Worm (Caenorhabditis elegans) whole organism, L3 larva: ENCODE measurements around the gene F02E8.4.
A peak's percentile ranks its signal among the peaks of the same experiment; 100 is the strongest.

Experiments used
- ZK546.5 ChIP-seq: sonication (generic microtip); optimal IDR thresholded peaks from 2 replicates; lab custom pipeline; 2017; ENCODE audit warnings: missing biosample characterization, missing genetic modification characterization
- ceh-28 ChIP-seq: fragments of 150-350 bp; optimal IDR thresholded peaks from 2 replicates; lab custom pipeline; 2014; ENCODE audit warnings: missing biosample characterization, missing genetic modification reagents, missing genetic modification characterization
- ceh-9 ChIP-seq: sonication (generic microtip); optimal IDR thresholded peaks from 2 replicates; lab custom pipeline; 2018; ENCODE audit warnings: missing biosample characterization, missing genetic modification characterization
- elt-1 ChIP-seq: fragments of 150-350 bp; optimal IDR thresholded peaks from 2 replicates; lab custom pipeline; 2014; ENCODE audit warnings: missing biosample characterization, missing genetic modification characterization
- fkh-10 ChIP-seq: sonication (generic microtip); optimal IDR thresholded peaks from 2 replicates; lab custom pipeline; 2017; ENCODE audit warnings: missing biosample characterization, missing genetic modification reagents, missing genetic modification characterization
- fos-1 ChIP-seq: fragments of 150-350 bp; optimal IDR thresholded peaks from 2 replicates; lab custom pipeline; 2014; ENCODE audit warnings: missing biosample characterization, missing genetic modification characterization
- lin-39 ChIP-seq: fragments of 150-350 bp; optimal IDR thresholded peaks from 2 replicates; lab custom pipeline; 2018; ENCODE audit warnings: missing biosample characterization, missing genetic modification reagents, missing genetic modification characterization
- nhr-11 ChIP-seq: fragments of 150-350 bp; optimal IDR thresholded peaks from 2 replicates; lab custom pipeline; 2014; ENCODE audit warnings: missing biosample characterization, missing genetic modification characterization
- nhr-23 ChIP-seq: fragments of 150-350 bp; optimal IDR thresholded peaks from 2 replicates; lab custom pipeline; 2014; ENCODE audit warnings: missing biosample characterization, missing genetic modification reagents, missing genetic modification characterization
- nhr-25 ChIP-seq: sonication (generic microtip); optimal IDR thresholded peaks from 2 replicates; lab custom pipeline; 2017; ENCODE audit warnings: missing biosample characterization, missing genetic modification characterization
- skn-1 ChIP-seq: fragments of 150-350 bp; optimal IDR thresholded peaks from 2 replicates; lab custom pipeline; 2014; ENCODE audit warnings: missing biosample characterization, missing genetic modification characterization
- ztf-11 ChIP-seq: fragments of 150-350 bp; optimal IDR thresholded peaks from 2 replicates; lab custom pipeline; 2014; ENCODE audit warnings: missing biosample characterization, missing genetic modification characterization

DNA sequence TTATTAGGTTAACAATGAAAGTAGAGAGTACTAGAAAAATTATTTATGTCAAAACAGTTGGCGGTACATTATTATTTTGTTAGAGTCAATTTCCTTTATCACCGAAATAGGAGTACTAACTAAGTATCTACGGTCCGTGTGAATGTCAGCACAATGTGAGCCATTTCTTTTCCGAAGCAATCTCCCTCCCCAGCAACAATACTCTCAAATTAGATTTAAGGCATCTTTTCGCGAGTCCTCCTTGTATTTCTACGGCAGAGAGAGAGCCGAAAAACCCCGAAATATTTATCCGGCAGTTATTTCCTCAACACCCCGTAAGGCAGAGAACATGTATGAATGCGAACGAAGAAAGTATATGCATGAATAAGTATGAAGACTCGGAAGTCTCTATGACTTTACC is 38.6 kb upstream of the F02E8.4 start:
- no peak for TF ChIP-seq nhr-23 (tag; lab: Kevin White, UChicago)
- no peak for TF ChIP-seq elt-1
- no peak for TF ChIP-seq nhr-25 (tag; lab: Kevin White, UChicago)
- TF ChIP-seq lin-39, result no peak
- TF ChIP-seq ceh-28 (tag; lab: Kevin White, UChicago), result no peak
- TF ChIP-seq fkh-10 (GFP tag; lab: Kevin White, UChicago), result peak; percentile 50
- no peak for TF ChIP-seq nhr-11 (tag; lab: Kevin White, UChicago)
- TF ChIP-seq skn-1 (tag; lab: Kevin White, UChicago), result no peak
- TF ChIP-seq fos-1 (tag; lab: Kevin White, UChicago), result no peak
- TF ChIP-seq ceh-9 (tag; lab: Kevin White, UChicago), result no peak
- TF ChIP-seq ztf-11 (tag; lab: Kevin White, UChicago), result no peak
- TF ChIP-seq ZK546.5, result no peak
